Fruit fly (Drosophila melanogaster) whole organism, embryonic: ENCODE measurements around the gene CG5828.

Experiments
- BEAF-32 ChIP-seq: fragments of 200-800 bp; sonication (Bioruptor generic); optimal IDR thresholded peaks from 3 replicates; lab custom pipeline; 2017; ENCODE audit warnings: missing biosample characterization, missing genetic modification characterization, mild to moderate bottlenecking, moderate library complexity, missing genetic modification reagents
- Bgb ChIP-seq: fragments of 200-800 bp; sonication (Bioruptor generic); IDR thresholded peaks from 2 replicates; pipeline ENCODE4 v1.3.6; 2022; ENCODE audit warnings: missing biosample characterization, missing genetic modification characterization; ENCODE audit not compliant: partially characterized antibody
- CG1024 ChIP-seq: fragments of 200-800 bp; sonication (Bioruptor generic); IDR thresholded peaks from 2 replicates; pipeline ENCODE4 v1.3.6; 2022; ENCODE audit warnings: missing biosample characterization, missing genetic modification characterization
- CG10267 ChIP-seq: fragments of 200-800 bp; sonication (Bioruptor generic); optimal IDR thresholded peaks from 2 replicates; lab custom pipeline; 2018; ENCODE audit warnings: missing biosample characterization, mild to moderate bottlenecking, missing genetic modification characterization, moderate library complexity
- CG13287 ChIP-seq: fragments of 200-800 bp; sonication (Bioruptor generic); IDR thresholded peaks from 2 replicates; pipeline ENCODE4 v1.3.6; 2022; ENCODE audit warnings: missing biosample characterization, missing genetic modification characterization; ENCODE audit not compliant: partially characterized antibody
- CG15073 ChIP-seq: fragments of 200-800 bp; sonication (Bioruptor generic); optimal IDR thresholded peaks from 2 replicates; lab custom pipeline; 2016; ENCODE audit warnings: missing biosample characterization, missing genetic modification characterization
- CG15696 ChIP-seq: fragments of 200-800 bp; sonication (Bioruptor generic); optimal IDR thresholded peaks from 2 replicates; lab custom pipeline; 2019; ENCODE audit warnings: missing biosample characterization, mild to moderate bottlenecking, missing genetic modification characterization, moderate library complexity
- CG17186 ChIP-seq: fragments of 200-800 bp; sonication (Bioruptor generic); optimal IDR thresholded peaks from 3 replicates; lab custom pipeline; 2017; ENCODE audit warnings: missing biosample characterization, missing genetic modification reagents, missing genetic modification characterization
- CG2116 ChIP-seq: fragments of 200-800 bp; sonication (Bioruptor generic); optimal IDR thresholded peaks from 3 replicates; lab custom pipeline; 2018; ENCODE audit warnings: missing biosample characterization, mild to moderate bottlenecking, missing genetic modification characterization
- CG2889 ChIP-seq: fragments of 200-800 bp; sonication (Bioruptor generic); IDR thresholded peaks from 3 replicates; pipeline ENCODE4 v1.3.6; 2022; ENCODE audit warnings: missing biosample characterization, missing genetic modification characterization
- CG31365 ChIP-seq: fragments of 200-800 bp; sonication (Bioruptor generic); optimal IDR thresholded peaks from 2 replicates; lab custom pipeline; 2018; ENCODE audit warnings: missing biosample characterization, mild to moderate bottlenecking, missing genetic modification characterization
- CG34224 ChIP-seq: fragments of 200-800 bp; sonication (Bioruptor generic); IDR thresholded peaks from 3 replicates; pipeline ENCODE4 v1.3.6; 2022; ENCODE audit warnings: missing biosample characterization, missing genetic modification characterization; ENCODE audit not compliant: partially characterized antibody
- CG4282 ChIP-seq: fragments of 200-800 bp; sonication (Bioruptor generic); optimal IDR thresholded peaks from 2 replicates; lab custom pipeline; 2016; ENCODE audit warnings: missing biosample characterization, missing genetic modification characterization
- CG5245 ChIP-seq: fragments of 200-800 bp; sonication (Bioruptor generic); optimal IDR thresholded peaks from 3 replicates; lab custom pipeline; 2016; ENCODE audit warnings: missing biosample characterization, missing genetic modification characterization
- Dll ChIP-seq: fragments of 200-800 bp; sonication (Bioruptor generic); IDR thresholded peaks from 4 replicates; pipeline ENCODE4 v1.3.6; 2022; ENCODE audit warnings: missing biosample characterization, missing genetic modification characterization; ENCODE audit not compliant: partially characterized antibody
- Doc3 ChIP-seq: fragments of 200-800 bp; sonication (Bioruptor generic); IDR thresholded peaks from 3 replicates; pipeline ENCODE4 v1.3.6; 2022; ENCODE audit warnings: missing biosample characterization, missing genetic modification characterization; ENCODE audit not compliant: partially characterized antibody
- Dp ChIP-seq: fragments of 200-800 bp; sonication (Bioruptor generic); optimal IDR thresholded peaks from 2 replicates; lab custom pipeline; 2018; ENCODE audit warnings: missing biosample characterization, mild to moderate bottlenecking, missing genetic modification characterization, moderate library complexity
- E2f1 ChIP-seq: fragments of 200-800 bp; sonication (Bioruptor generic); IDR thresholded peaks from 2 replicates; pipeline ENCODE4 v1.3.6; 2022; ENCODE audit warnings: missing biosample characterization, missing genetic modification characterization
- E2f2 ChIP-seq: fragments of 200-800 bp; sonication (Bioruptor generic); IDR thresholded peaks from 2 replicates; pipeline ENCODE4 v1.3.6; 2022; ENCODE audit warnings: missing biosample characterization, missing genetic modification characterization
- HLH4C ChIP-seq: fragments of 200-800 bp; sonication (Bioruptor generic); IDR thresholded peaks from 3 replicates; pipeline ENCODE4 v1.3.6; 2022; ENCODE audit warnings: missing biosample characterization, missing genetic modification characterization; ENCODE audit not compliant: partially characterized antibody
- MBD-R2 ChIP-seq: fragments of 200-800 bp; sonication (Bioruptor generic); IDR thresholded peaks from 2 replicates; pipeline ENCODE4 v1.3.6; 2022; ENCODE audit warnings: missing biosample characterization, missing genetic modification characterization
- Oli ChIP-seq: fragments of 200-800 bp; sonication (Bioruptor generic); optimal IDR thresholded peaks from 2 replicates; lab custom pipeline; 2018; ENCODE audit warnings: missing biosample characterization, mild to moderate bottlenecking, missing genetic modification characterization, moderate library complexity
- Scr ChIP-seq: fragments of 200-800 bp; sonication (Bioruptor generic); IDR thresholded peaks from 2 replicates; pipeline ENCODE4 v1.3.6; 2022; ENCODE audit warnings: missing biosample characterization, missing genetic modification characterization; ENCODE audit not compliant: partially characterized antibody
- Trl ChIP-seq, 3 experiments: fragments of >200 bp in 2 of 3; fragments of 200-800 bp in 1 of 3; sonication (Bioruptor generic) in 1 of 3; optimal IDR thresholded peaks; 2 replicates in 1 of 3; 3 replicates in 2 of 3; lab custom pipeline; 2016 to 2017; ENCODE audit warnings: missing biosample characterization in 1 of 3, missing genetic modification characterization in 1 of 3
- amos ChIP-seq: fragments of 200-800 bp; sonication (Bioruptor generic); IDR thresholded peaks from 2 replicates; pipeline ENCODE4 v1.3.6; 2022; ENCODE audit warnings: missing biosample characterization, missing genetic modification characterization; ENCODE audit not compliant: partially characterized antibody
- bbx ChIP-seq: fragments of 200-800 bp; sonication (Bioruptor generic); IDR thresholded peaks from 2 replicates; pipeline ENCODE4 v1.3.6; 2022; ENCODE audit warnings: missing biosample characterization, missing genetic modification characterization; ENCODE audit not compliant: partially characterized antibody
- dmrt99B ChIP-seq: fragments of 200-800 bp; sonication (Bioruptor generic); optimal IDR thresholded peaks from 2 replicates; lab custom pipeline; 2018; ENCODE audit warnings: missing biosample characterization, mild to moderate bottlenecking, missing genetic modification characterization, moderate library complexity
- gfzf ChIP-seq: fragments of 200-800 bp; sonication (Bioruptor generic); optimal IDR thresholded peaks from 2 replicates; lab custom pipeline; 2016; ENCODE audit warnings: missing biosample characterization, mild to moderate bottlenecking, missing genetic modification characterization, moderate library complexity
- hbn ChIP-seq: fragments of 200-800 bp; sonication (Bioruptor generic); IDR thresholded peaks from 2 replicates; pipeline ENCODE4 v1.3.6; 2022; ENCODE audit warnings: missing biosample characterization, missing genetic modification characterization; ENCODE audit not compliant: partially characterized antibody
- hkb ChIP-seq, 2 experiments: fragments of 200-800 bp in 1 of 2; fragments of >200 bp in 1 of 2; sonication (Bioruptor generic) in 1 of 2; IDR thresholded peaks in 1 of 2; optimal IDR thresholded peaks in 1 of 2; 2 replicates each; pipeline versions ENCODE4 v1.3.6 to Lab custom; 2017 to 2022; ENCODE audit warnings: missing biosample characterization in 1 of 2, missing genetic modification characterization in 1 of 2
- inv ChIP-seq: fragments of 200-800 bp; sonication (Bioruptor generic); IDR thresholded peaks from 2 replicates; pipeline ENCODE4 v1.3.6; 2022; ENCODE audit warnings: missing biosample characterization, missing genetic modification characterization; ENCODE audit not compliant: partially characterized antibody
- jumu ChIP-seq: fragments of 200-800 bp; sonication (Bioruptor generic); optimal IDR thresholded peaks from 3 replicates; lab custom pipeline; 2016; ENCODE audit warnings: missing biosample characterization, missing genetic modification characterization
- ken ChIP-seq: fragments of 200-800 bp; sonication (Bioruptor generic); IDR thresholded peaks from 3 replicates; pipeline ENCODE4 v1.3.6; 2022; ENCODE audit warnings: missing biosample characterization, missing genetic modification characterization
- knrl ChIP-seq: fragments of 200-800 bp; sonication (Bioruptor generic); IDR thresholded peaks from 3 replicates; pipeline ENCODE4 v1.3.6; 2022; ENCODE audit warnings: missing biosample characterization, missing genetic modification characterization; ENCODE audit not compliant: partially characterized antibody
- lbe ChIP-seq: fragments of 200-800 bp; sonication (Bioruptor generic); optimal IDR thresholded peaks from 2 replicates; lab custom pipeline; 2016; ENCODE audit warnings: missing biosample characterization, mild to moderate bottlenecking, missing genetic modification characterization
- nerfin-2 ChIP-seq: fragments of 200-800 bp; sonication (Bioruptor generic); IDR thresholded peaks from 2 replicates; pipeline ENCODE4 v1.3.6; 2022; ENCODE audit warnings: missing biosample characterization, missing genetic modification characterization; ENCODE audit not compliant: partially characterized antibody
- psq ChIP-seq: fragments of 200-800 bp; sonication (Bioruptor generic); optimal IDR thresholded peaks from 2 replicates; lab custom pipeline; 2017; ENCODE audit warnings: missing biosample characterization, missing genetic modification characterization
- pzg ChIP-seq: fragments of 200-800 bp; sonication (Bioruptor generic); optimal IDR thresholded peaks from 3 replicates; lab custom pipeline; 2018; ENCODE audit warnings: missing biosample characterization, mild to moderate bottlenecking, missing genetic modification characterization, moderate library complexity
- ranshi ChIP-seq: fragments of 200-800 bp; sonication (Bioruptor generic); IDR thresholded peaks from 2 replicates; pipeline ENCODE4 v1.3.6; 2022; ENCODE audit warnings: missing biosample characterization, missing genetic modification characterization
- row ChIP-seq: fragments of 200-800 bp; sonication (Bioruptor generic); IDR thresholded peaks from 3 replicates; pipeline ENCODE4 v1.3.6; 2022; ENCODE audit warnings: missing biosample characterization, missing genetic modification characterization
- sqz ChIP-seq: fragments of 200-800 bp; sonication (Bioruptor generic); optimal IDR thresholded peaks from 3 replicates; lab custom pipeline; 2018; ENCODE audit warnings: missing biosample characterization, mild to moderate bottlenecking, missing genetic modification characterization
- ssp ChIP-seq: fragments of 200-800 bp; sonication (Bioruptor generic); IDR thresholded peaks from 2 replicates; pipeline ENCODE4 v1.3.6; 2022; ENCODE audit warnings: missing biosample characterization, missing genetic modification characterization
- sug ChIP-seq: fragments of 200-800 bp; optimal IDR thresholded peaks from 2 replicates; lab custom pipeline; 2019; ENCODE audit warnings: missing biosample characterization, mild to moderate bottlenecking, missing genetic modification characterization, moderate library complexity
- tio ChIP-seq: fragments of 200-800 bp; sonication (Bioruptor generic); optimal IDR thresholded peaks from 2 replicates; lab custom pipeline; 2017; ENCODE audit warnings: missing biosample characterization, missing genetic modification characterization, inconsistent platforms
- unc-4 ChIP-seq: fragments of 200-800 bp; sonication (Bioruptor generic); IDR thresholded peaks from 2 replicates; pipeline ENCODE4 v1.3.6; 2022; ENCODE audit warnings: missing biosample characterization, missing genetic modification characterization; ENCODE audit not compliant: partially characterized antibody
- vnd ChIP-seq: fragments of 200-800 bp; sonication (Bioruptor generic); IDR thresholded peaks from 3 replicates; pipeline ENCODE4 v1.3.6; 2022; ENCODE audit warnings: missing biosample characterization, missing genetic modification characterization; ENCODE audit not compliant: partially characterized antibody
- zfh1 ChIP-seq: fragments of 200-800 bp; sonication (Bioruptor generic); IDR thresholded peaks from 3 replicates; pipeline ENCODE4 v1.3.6; 2022; ENCODE audit warnings: missing biosample characterization, missing genetic modification characterization

CG5828 gene

dm6 chr2L:5058094-5058493 is 35.7 kb upstream of the CG5828 start, which contains the start of gene Nepl3:
Gene Nepl3 (minus strand): TSS chr2L:5058248.
- peak; percentile 69 for TF ChIP-seq Dll
- peak; percentile 56; the same call in 1 of the 2 replicates for TF ChIP-seq E2f2 (GFP tag; lab: Robert Waterston, UW)
- peak; percentile 28 for TF ChIP-seq pzg
- TF ChIP-seq CG31365 (tag; lab: Kevin White, UChicago) = no peak
- peak; percentile 69 for TF ChIP-seq Scr (GFP tag; lab: Robert Waterston, UW)
- TF ChIP-seq CG4282 (GFP tag; lab: Kevin White, UChicago) = no peak
- no peak for TF ChIP-seq CG17186
- TF ChIP-seq hbn (GFP tag; lab: Robert Waterston, UW) = 0 out of 2 replicates have a peak, but pooled peaks have one; percentile 51
- no peak for TF ChIP-seq CG10267 (tag; lab: Kevin White, UChicago)
- peak; percentile 12 for TF ChIP-seq sqz (GFP tag; lab: Kevin White, UChicago)
- TF ChIP-seq bbx = peak; percentile 28; the same call in 1 of the 2 replicates
- peak; percentile 44; the same call in 1 of the 3 replicates for TF ChIP-seq vnd (GFP tag; lab: Robert Waterston, UW)
- peak; percentile 41 for TF ChIP-seq Dp
- peak; percentile 69 for TF ChIP-seq unc-4 (GFP tag; lab: Robert Waterston, UW)
- TF ChIP-seq amos (GFP tag; lab: Robert Waterston, UW) = peak; percentile 51; the same call in 1 of the 2 replicates
- TF ChIP-seq knrl (GFP tag; lab: Robert Waterston, UW) = peak; percentile 22; the same call in 1 of the 3 replicates
- peak; percentile 65 for TF ChIP-seq Doc3 (GFP tag; lab: Robert Waterston, UW)
- TF ChIP-seq CG13287 = peak; percentile 80
- no peak for TF ChIP-seq lbe (GFP tag; lab: Kevin White, UChicago)
- TF ChIP-seq Bgb (GFP tag; lab: Robert Waterston, UW) = peak; percentile 47; the same call in 1 of the 2 replicates
- peak; percentile 37; the same call in 2 of the 3 replicates for TF ChIP-seq row
- peak; percentile 44; the same call in 1 of the 3 replicates for TF ChIP-seq HLH4C (GFP tag; lab: Robert Waterston, UW)
- TF ChIP-seq dmrt99B (tag; lab: Kevin White, UChicago) = no peak
- TF ChIP-seq ranshi (GFP tag; lab: Robert Waterston, UW) = no peak
- TF ChIP-seq BEAF-32 (GFP tag; lab: Kevin White, UChicago) = peak; percentile 65
- peak; percentile 23; the same call in 1 of the 2 replicates for TF ChIP-seq inv (GFP tag; lab: Robert Waterston, UW)
- peak; percentile 53 for TF ChIP-seq MBD-R2 (GFP tag; lab: Robert Waterston, UW)
- TF ChIP-seq gfzf (GFP tag; lab: Kevin White, UChicago) = peak; percentile 65
- TF ChIP-seq nerfin-2 (GFP tag; lab: Robert Waterston, UW) = no peak
- TF ChIP-seq CG34224 (GFP tag; lab: Robert Waterston, UW) = peak; percentile 63

- no peak for TF ChIP-seq hkb (optimal IDR thresholded peaks at IDR 0.05; lab: Kevin White, UChicago)
- TF ChIP-seq hkb (GFP tag; IDR thresholded peaks at IDR 0.05; lab: Robert Waterston, UW) = no peak
- no peak for TF ChIP-seq CG2889 (GFP tag; lab: Robert Waterston, UW)
- TF ChIP-seq ken (GFP tag; lab: Robert Waterston, UW) = 0 out of 3 replicates have a peak, but pooled peaks have one; percentile 11
- peak; percentile 45 for TF ChIP-seq tio (GFP tag; lab: Kevin White, UChicago)
- TF ChIP-seq sug (tag; lab: Kevin White, UChicago) = peak; percentile 78
- TF ChIP-seq Trl (optimal IDR thresholded peaks at IDR 0.05; lab: Kevin White, UChicago) = no peak
- TF ChIP-seq Trl (GFP tag; optimal IDR thresholded peaks at IDR 0.05; lab: Kevin White, UChicago) = peak; percentile 54
- peak; percentile 66 for TF ChIP-seq CG15696
- TF ChIP-seq ssp (GFP tag; lab: Robert Waterston, UW) = no peak
- no peak for TF ChIP-seq CG15073
- TF ChIP-seq Oli (tag; lab: Kevin White, UChicago) = peak; percentile 44
- no peak for TF ChIP-seq psq (GFP tag; lab: Kevin White, UChicago)
- no peak for TF ChIP-seq CG1024 (GFP tag; lab: Robert Waterston, UW)
- TF ChIP-seq CG5245 (GFP tag; lab: Kevin White, UChicago) = peak; percentile 24
- peak; percentile 99 for TF ChIP-seq CG2116 (GFP tag; lab: Kevin White, UChicago)
- TF ChIP-seq zfh1 (GFP tag; lab: Robert Waterston, UW) = no peak
- TF ChIP-seq jumu (GFP tag; lab: Kevin White, UChicago) = no peak
- no peak for TF ChIP-seq E2f1 (GFP tag; lab: Robert Waterston, UW)
Observed at dm6 chr2L:5059645-5060254, 34.0 kb upstream of the CG5828 start, which contains the start of gene Rpn11. Gene Rpn11 (minus strand): TSS chr2L:5059790.
